Worm (Caenorhabditis elegans) whole organism, L1 larva: ENCODE data around the gene D1005.2.

Experiments used
- C04F5.9 ChIP-seq: sonication (generic microtip); optimal IDR thresholded peaks from 2 replicates; lab custom pipeline; 2016; ENCODE audit warnings: missing genetic modification characterization, missing compliant biosample characterization
- C34B4.2 ChIP-seq: sonication (generic microtip); optimal IDR thresholded peaks from 2 replicates; lab custom pipeline; 2017; ENCODE audit warnings: mild to moderate bottlenecking, missing genetic modification characterization, missing compliant biosample characterization
- F16B12.6 ChIP-seq: fragments of 150-350 bp; optimal IDR thresholded peaks from 2 replicates; lab custom pipeline; 2014; ENCODE audit warnings: missing biosample characterization, missing genetic modification characterization
- aha-1 ChIP-seq: fragments of 150-350 bp; optimal IDR thresholded peaks from 2 replicates; lab custom pipeline; 2014; ENCODE audit warnings: missing biosample characterization, missing genetic modification characterization
- ceh-82 ChIP-seq, 3 experiments: fragments of 150-350 bp in 1 of 3; sonication (generic microtip) in 2 of 3; optimal IDR thresholded peaks; 2 replicates each; lab custom pipeline; 2014 to 2017; ENCODE audit warnings: missing biosample characterization in 3 of 3, missing genetic modification characterization in 3 of 3
- ceh-88 ChIP-seq: fragments of 200-800 bp; sonication (Bioruptor generic); IDR thresholded peaks from 2 replicates; pipeline ENCODE4 v1.3.6; 2022; ENCODE audit warnings: missing genetic modification characterization, missing compliant biosample characterization
- efl-1 ChIP-seq, 4 experiments: fragments of 150-350 bp; optimal IDR thresholded peaks in 3 of 4; peaks in 1 of 4; 1 replicate in 1 of 4; 2 replicates in 3 of 4; lab custom pipeline; 2014; ENCODE audit warnings: missing biosample characterization in 2 of 4, missing genetic modification characterization in 2 of 4, missing genetic modification reagents in 2 of 4
- egl-13 ChIP-seq: sonication (generic microtip); optimal IDR thresholded peaks from 2 replicates; lab custom pipeline; 2016; ENCODE audit warnings: missing genotype, missing genetic modification reagents, missing genetic modification characterization, missing compliant biosample characterization
- egl-27 ChIP-seq, 2 experiments: fragments of 150-350 bp in 1 of 2; sonication (generic microtip); optimal IDR thresholded peaks; 3 replicates each; lab custom pipeline; 2017 to 2018; ENCODE audit warnings: missing biosample characterization in 2 of 2, missing genetic modification characterization in 2 of 2, missing genetic modification reagents in 2 of 2
- elt-2 ChIP-seq: sonication (generic microtip); optimal IDR thresholded peaks from 2 replicates; lab custom pipeline; 2016; ENCODE audit warnings: missing genetic modification characterization, mild to moderate bottlenecking, inconsistent platforms, missing compliant biosample characterization, missing genetic modification reagents
- fkh-10 ChIP-seq: sonication (generic microtip); optimal IDR thresholded peaks from 2 replicates; lab custom pipeline; 2017; ENCODE audit warnings: missing biosample characterization, missing genetic modification reagents, missing genetic modification characterization
- fkh-8 ChIP-seq: sonication (generic microtip); optimal IDR thresholded peaks from 2 replicates; lab custom pipeline; 2016; ENCODE audit warnings: mild to moderate bottlenecking, missing genetic modification characterization, missing compliant biosample characterization
- fos-1 ChIP-seq: fragments of 150-350 bp; optimal IDR thresholded peaks from 2 replicates; lab custom pipeline; 2014; ENCODE audit warnings: missing biosample characterization, missing genetic modification characterization
- grh-1 ChIP-seq: fragments of 200-800 bp; sonication (Bioruptor generic); IDR thresholded peaks from 2 replicates; pipeline ENCODE4 v1.3.6; 2022; ENCODE audit warnings: missing genetic modification reagents, missing genetic modification characterization, missing compliant biosample characterization
- hlh-17 ChIP-seq: fragments of 200-800 bp; sonication (Bioruptor generic); optimal IDR thresholded peaks from 2 replicates; lab custom pipeline; 2018; ENCODE audit warnings: missing genetic modification characterization, mild to moderate bottlenecking, missing compliant biosample characterization, moderate library complexity, borderline replicate concordance
- hlh-4 ChIP-seq: sonication (generic microtip); optimal IDR thresholded peaks from 2 replicates; lab custom pipeline; 2016; ENCODE audit warnings: mild to moderate bottlenecking, missing genetic modification characterization, missing compliant biosample characterization
- hpl-2 ChIP-seq: fragments of 150-350 bp; optimal IDR thresholded peaks from 2 replicates; lab custom pipeline; 2014; ENCODE audit warnings: missing biosample characterization, missing genetic modification reagents, missing genetic modification characterization
- lin-14 ChIP-seq: fragments of 200-800 bp; sonication (Bioruptor generic); optimal IDR thresholded peaks from 2 replicates; lab custom pipeline; 2018; ENCODE audit warnings: mild to moderate bottlenecking, missing genetic modification characterization, moderate library complexity, missing compliant biosample characterization
- lir-3 ChIP-seq: sonication (generic microtip); optimal IDR thresholded peaks from 2 replicates; lab custom pipeline; 2016; ENCODE audit warnings: mild to moderate bottlenecking, missing genetic modification characterization, moderate library complexity, missing compliant biosample characterization; ENCODE audit not compliant: poor library complexity
- lsy-2 ChIP-seq, 2 experiments: fragments of 150-350 bp; optimal IDR thresholded peaks; 2 replicates each; lab custom pipeline; 2014; ENCODE audit warnings: missing biosample characterization in 2 of 2, missing genetic modification characterization in 2 of 2
- mab-9 ChIP-seq: fragments of 200-800 bp; sonication (Bioruptor generic); IDR thresholded peaks from 2 replicates; pipeline ENCODE4 v1.3.6; 2022; ENCODE audit warnings: missing genetic modification reagents, missing genetic modification characterization, missing compliant biosample characterization
- nhr-20 ChIP-seq: sonication (generic microtip); optimal IDR thresholded peaks from 2 replicates; lab custom pipeline; 2016; ENCODE audit warnings: mild to moderate bottlenecking, missing genetic modification characterization, missing compliant biosample characterization
- nhr-71 ChIP-seq: sonication (generic microtip); optimal IDR thresholded peaks from 2 replicates; lab custom pipeline; 2016; ENCODE audit warnings: mild to moderate bottlenecking, missing genetic modification characterization, moderate library complexity, missing compliant biosample characterization
- nhr-90 ChIP-seq: sonication (generic microtip); optimal IDR thresholded peaks from 2 replicates; lab custom pipeline; 2016; ENCODE audit warnings: mild to moderate bottlenecking, missing genetic modification characterization, missing compliant biosample characterization; ENCODE audit not compliant: poor library complexity
- pag-3 ChIP-seq: sonication (generic microtip); optimal IDR thresholded peaks from 2 replicates; lab custom pipeline; 2017; ENCODE audit warnings: missing genetic modification characterization, mild to moderate bottlenecking, missing compliant biosample characterization, antibody characterized with exemption, borderline replicate concordance; ENCODE audit not compliant: insufficient read depth
- pax-3 ChIP-seq: fragments of 200-800 bp; sonication (Bioruptor generic); optimal IDR thresholded peaks from 2 replicates; lab custom pipeline; 2018; ENCODE audit warnings: mild to moderate bottlenecking, missing genetic modification characterization, moderate library complexity, missing compliant biosample characterization
- rnt-1 ChIP-seq: sonication (generic microtip); optimal IDR thresholded peaks from 2 replicates; lab custom pipeline; 2016; ENCODE audit warnings: mild to moderate bottlenecking, missing genetic modification characterization, moderate library complexity, missing compliant biosample characterization
- skn-1 ChIP-seq: fragments of 150-350 bp; optimal IDR thresholded peaks from 2 replicates; lab custom pipeline; 2014; ENCODE audit warnings: missing biosample characterization, missing genetic modification characterization
- snpc-4 ChIP-seq: fragments of 150-350 bp; optimal IDR thresholded peaks from 2 replicates; lab custom pipeline; 2014; ENCODE audit warnings: missing biosample characterization, missing genetic modification characterization
- snu-23 ChIP-seq: sonication (generic microtip); optimal IDR thresholded peaks from 2 replicates; lab custom pipeline; 2016; ENCODE audit warnings: missing genetic modification characterization, missing compliant biosample characterization
- sptf-1 ChIP-seq: fragments of 150-350 bp; optimal IDR thresholded peaks from 2 replicates; lab custom pipeline; 2014; ENCODE audit warnings: missing biosample characterization, missing genetic modification characterization
- tbx-2 ChIP-seq: sonication (generic microtip); optimal IDR thresholded peaks from 2 replicates; lab custom pipeline; 2016; ENCODE audit warnings: missing genetic modification characterization, missing compliant biosample characterization
- tlp-1 ChIP-seq: fragments of 150-350 bp; optimal IDR thresholded peaks from 2 replicates; lab custom pipeline; 2014; ENCODE audit warnings: missing biosample characterization, missing genetic modification characterization
- unc-130 ChIP-seq: fragments of 150-350 bp; optimal IDR thresholded peaks from 2 replicates; lab custom pipeline; 2017; ENCODE audit warnings: missing biosample characterization, missing genetic modification characterization, inconsistent platforms
- unc-30 ChIP-seq: sonication (generic microtip); optimal IDR thresholded peaks from 2 replicates; lab custom pipeline; 2017; ENCODE audit warnings: missing biosample characterization, missing genetic modification characterization
- unc-98 ChIP-seq: fragments of 200-800 bp; sonication (Bioruptor generic); IDR thresholded peaks from 2 replicates; pipeline ENCODE4 v1.3.6; 2022; ENCODE audit warnings: missing genetic modification characterization, missing compliant biosample characterization
- zag-1 ChIP-seq: fragments of 150-350 bp; optimal IDR thresholded peaks from 2 replicates; lab custom pipeline; 2014; ENCODE audit warnings: missing biosample characterization, missing genetic modification characterization
- zip-4 ChIP-seq: fragments of 200-800 bp; sonication (Bioruptor generic); optimal IDR thresholded peaks from 2 replicates; lab custom pipeline; 2018; ENCODE audit warnings: mild to moderate bottlenecking, missing genetic modification characterization, moderate library complexity, missing compliant biosample characterization

The D1005.2 gene

DNA sequence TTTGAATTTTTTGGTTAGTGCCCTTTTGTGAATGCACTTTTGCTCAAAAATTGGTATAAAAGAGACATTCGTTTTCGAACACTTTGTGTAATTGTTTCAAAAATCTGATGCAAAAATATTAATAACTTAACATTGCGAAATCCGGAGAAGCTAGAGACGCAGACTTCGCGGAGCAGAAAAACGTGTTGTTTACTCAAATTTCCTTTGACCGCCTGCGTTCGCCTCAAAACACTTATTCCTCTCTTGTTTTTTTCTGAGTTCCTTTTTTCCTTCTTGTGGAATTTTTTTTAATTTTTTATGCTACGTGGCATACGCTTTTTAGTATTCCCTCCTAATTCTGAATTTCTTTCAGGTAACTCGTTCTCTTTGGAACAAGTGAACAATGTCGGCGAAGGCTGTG, 20.4 kb downstream of the D1005.2 start, which contains the start of gene acly-1:
TSS of gene acly-1 (plus strand) at position 353 of the 400 bp plus-strand sequence.
- TF ChIP-seq tlp-1, result no peak
- TF ChIP-seq tbx-2 (tag; lab: Kevin White, UChicago), result no peak
- peak; percentile 77 for TF ChIP-seq skn-1 (tag; lab: Kevin White, UChicago)
- no peak for TF ChIP-seq egl-27 (tag; optimal IDR thresholded peaks at IDR 0.05; lab: Kevin White, UChicago)
- no peak for TF ChIP-seq nhr-20 (tag; lab: Kevin White, UChicago)
- TF ChIP-seq lin-14 (GFP tag; lab: Kevin White, UChicago), result peak; percentile 38
- 0 out of 2 replicates have a peak, but pooled peaks have one; percentile 11 for TF ChIP-seq ceh-88 (GFP tag; lab: Robert Waterston, UW)
- TF ChIP-seq zip-4 (GFP tag; lab: Kevin White, UChicago), result peak; percentile 16
- TF ChIP-seq C04F5.9 (tag; lab: Kevin White, UChicago), result no peak
- TF ChIP-seq ceh-82 (tag; optimal IDR thresholded peaks at IDR 0.05; lab: Kevin White, UChicago), result peak in 2 of 3 experiments; percentile 18 to 21
- no peak for TF ChIP-seq efl-1 (optimal IDR thresholded peaks at IDR 0.05; lab: Kevin White, UChicago)
- TF ChIP-seq efl-1 (GFP tag; optimal IDR thresholded peaks at IDR 0.05 in 1 of 2; lab: Kevin White, UChicago), result peak in 1 of 2 experiments; percentile 21
- no peak for TF ChIP-seq pag-3 (tag; lab: Kevin White, UChicago)

DNA sequence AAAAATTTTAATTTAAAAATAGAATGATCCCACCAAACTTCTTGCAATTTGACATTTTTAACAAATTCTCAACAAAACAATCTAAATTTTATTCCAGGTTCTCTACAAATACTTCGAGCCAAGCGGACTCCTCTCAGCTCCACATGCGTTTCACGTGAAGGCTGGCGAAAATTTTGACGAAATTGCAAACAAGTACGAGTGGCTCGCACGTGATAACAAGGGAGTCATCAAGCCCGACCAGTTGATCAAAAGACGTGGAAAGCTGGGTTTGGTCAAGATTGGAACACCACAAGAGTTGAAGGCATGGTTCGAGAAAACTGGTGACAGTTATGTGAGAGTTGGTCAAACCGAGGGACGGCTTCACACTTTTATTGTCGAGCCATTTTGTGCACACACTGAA, 20.8 kb downstream of the D1005.2 start:
- TF ChIP-seq fkh-10 (GFP tag; lab: Kevin White, UChicago) (no peak), ceh-88 (GFP tag; lab: Robert Waterston, UW) (peak; percentile 3; the same call in 1 of the 2 replicates), rnt-1 (tag; lab: Kevin White, UChicago) (peak; percentile 23), elt-2 (tag; lab: Kevin White, UChicago) (peak; percentile 3), nhr-71 (peak; percentile 20)

DNA sequence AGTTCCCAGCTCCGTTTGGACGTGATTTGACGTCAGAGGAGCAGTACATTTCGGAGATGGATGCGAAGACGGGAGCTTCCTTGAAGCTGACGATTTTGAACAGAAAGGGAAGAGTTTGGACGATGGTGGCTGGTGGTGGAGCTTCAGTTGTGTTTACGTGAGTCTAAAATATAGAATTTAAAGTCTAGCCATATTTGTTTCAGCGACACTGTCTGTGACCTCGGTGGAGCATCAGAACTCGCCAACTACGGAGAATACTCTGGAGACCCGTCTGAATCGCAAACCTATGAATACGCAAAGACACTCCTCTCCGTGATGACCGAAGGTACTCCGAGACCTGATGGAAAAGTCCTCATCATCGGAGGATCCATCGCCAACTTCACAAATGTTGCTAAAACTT, 21.7 kb downstream of the D1005.2 start:
- TF ChIP-seq hlh-17 (no peak), efl-1 (optimal IDR thresholded peaks at IDR 0.05; lab: Kevin White, UChicago) (no peak), efl-1 (GFP tag; optimal IDR thresholded peaks at IDR 0.05 in 1 of 2; lab: Kevin White, UChicago) (peak in 1 of 2 experiments; percentile 75)

DNA sequence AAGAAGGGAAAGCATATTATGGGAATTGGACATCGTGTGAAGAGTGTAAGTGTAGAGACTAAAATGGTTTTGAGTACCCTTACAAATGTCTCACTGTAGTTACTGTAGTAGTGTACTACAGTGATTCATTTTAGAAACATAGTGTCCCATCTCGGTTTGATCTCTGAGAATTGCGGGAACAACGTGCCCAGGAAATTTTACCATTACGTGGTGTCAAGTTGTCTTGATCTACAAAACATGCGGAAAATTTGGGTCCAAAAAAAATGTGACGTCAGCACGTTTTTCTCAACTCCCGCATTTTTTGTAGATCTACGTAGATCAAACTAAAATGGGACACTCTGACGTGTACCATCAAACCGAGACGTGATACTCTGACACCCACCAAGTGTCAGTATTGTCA, 24.4 kb downstream of the D1005.2 start:
- no peak for TF ChIP-seq zag-1 (tag; lab: Kevin White, UChicago)
- TF ChIP-seq mab-9 (GFP tag; lab: Robert Waterston, UW), result no peak
- TF ChIP-seq hlh-4 (tag; lab: Kevin White, UChicago), result no peak
- TF ChIP-seq snu-23 (GFP tag; lab: Kevin White, UChicago), result no peak
- TF ChIP-seq elt-2 (tag; lab: Kevin White, UChicago), result no peak

DNA sequence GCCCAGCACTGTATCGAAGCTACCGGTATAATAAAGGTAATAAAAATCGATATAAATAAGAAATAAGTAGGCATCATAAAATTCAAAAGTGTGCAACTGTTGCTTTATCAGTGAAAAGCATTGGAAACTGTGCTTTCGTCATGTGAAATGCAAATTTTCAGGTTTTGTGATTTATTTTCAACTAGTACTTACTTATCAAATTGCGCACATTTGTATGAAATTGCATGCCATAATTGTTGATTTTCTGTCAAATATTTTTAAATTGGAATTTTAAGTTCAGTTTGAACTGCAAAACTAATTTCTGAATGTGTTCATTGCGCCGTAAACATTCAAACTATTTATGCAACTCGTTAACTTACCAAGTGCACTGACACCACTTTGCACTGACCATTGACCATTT, 26.9 kb downstream of the D1005.2 start, which contains the start of gene D1005.4:
TSS of gene D1005.4 (minus strand) at position 101 of the 400 bp plus-strand sequence.
- TF ChIP-seq sptf-1 (no peak), F16B12.6 (tag; lab: Kevin White, UChicago) (no peak), fkh-8 (tag; lab: Kevin White, UChicago) (no peak), pag-3 (tag; lab: Kevin White, UChicago) (no peak), tlp-1 (no peak), aha-1 (tag; lab: Kevin White, UChicago) (no peak), unc-30 (tag; lab: Kevin White, UChicago) (no peak)

DNA sequence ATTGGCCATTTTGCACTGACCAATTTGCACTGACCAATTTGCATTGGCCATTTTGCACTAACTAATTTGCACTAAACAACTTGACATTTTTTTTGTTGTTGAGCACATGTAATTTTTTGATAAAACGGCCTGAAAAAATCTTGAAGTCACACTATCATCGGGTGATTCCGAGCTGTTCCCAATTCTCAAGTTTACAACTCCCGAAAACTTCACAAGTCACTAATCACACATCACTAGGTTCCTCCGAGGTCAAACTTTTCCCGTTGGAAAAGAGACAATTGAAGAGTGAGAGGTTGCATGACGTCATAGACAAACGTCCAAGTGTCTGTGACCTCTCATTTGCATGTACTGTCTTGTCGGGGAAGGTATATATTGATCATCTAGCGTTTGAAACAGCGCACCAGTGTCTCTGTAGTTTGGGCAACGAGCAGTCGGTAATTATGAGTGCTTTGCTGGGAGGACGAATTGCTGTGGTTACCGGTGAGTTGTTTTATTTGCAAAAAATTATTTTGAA, 27.4 kb downstream of the D1005.2 start, which contains the start of the genes D1005.10 and dhs-25:
TSS of gene D1005.10 (minus strand) at position 51 of the 514 bp plus-strand sequence.
TSS of gene dhs-25 (plus strand) at position 398 of the 514 bp plus-strand sequence.
- TF ChIP-seq nhr-90 (tag; lab: Kevin White, UChicago) (peak; percentile 87), C34B4.2 (tag; lab: Kevin White, UChicago) (no peak), lsy-2 (tag; optimal IDR thresholded peaks at IDR 0.05; lab: Kevin White, UChicago) (peak; percentile 71 to 77), hpl-2 (GFP tag; lab: Kevin White, UChicago) (no peak), fkh-10 (GFP tag; lab: Kevin White, UChicago) (no peak), skn-1 (tag; lab: Kevin White, UChicago) (peak; percentile 80), unc-98 (GFP tag; lab: Robert Waterston, UW) (no peak), unc-30 (tag; lab: Kevin White, UChicago) (no peak), egl-13 (tag; lab: Kevin White, UChicago) (no peak), unc-130 (tag; lab: Kevin White, UChicago) (peak; percentile 68), snpc-4 (tag; lab: Kevin White, UChicago) (peak; percentile 56), sptf-1 (no peak), fos-1 (tag; lab: Kevin White, UChicago) (peak; percentile 61), pax-3 (tag; lab: Kevin White, UChicago) (no peak), fkh-8 (tag; lab: Kevin White, UChicago) (no peak), lir-3 (tag; lab: Kevin White, UChicago) (no peak), grh-1 (GFP tag; lab: Robert Waterston, UW) (peak; percentile 56), F16B12.6 (tag; lab: Kevin White, UChicago) (no peak), efl-1 (optimal IDR thresholded peaks at IDR 0.05; lab: Kevin White, UChicago) (peak; percentile 52 to 54), efl-1 (GFP tag; optimal IDR thresholded peaks at IDR 0.05 in 1 of 2; lab: Kevin White, UChicago) (peak in 1 of 2 experiments; percentile 71)
